Worm (Caenorhabditis elegans) whole organism, L4/young adult: ENCODE data around the gene btb-8.
"Not testable (repeated sequence)": the region's sequence is repeated elsewhere in the genome, so short reads cannot be mapped to it uniquely, and the experiment has no call there.

Experiments
- W03F9.2 ChIP-seq: fragments of 150-350 bp; optimal IDR thresholded peaks from 2 replicates; lab custom pipeline; 2014; ENCODE audit warnings: missing biosample characterization, missing genetic modification characterization
- him-1 ChIP-seq: sonication (generic microtip); optimal IDR thresholded peaks from 2 replicates; lab custom pipeline; 2016; ENCODE audit warnings: missing genotype, missing genetic modification reagents, missing genetic modification characterization, missing compliant biosample characterization

ce11 chrII:1771347-1771746, 48.8 kb downstream of the btb-8 start, which contains the start of gene math-26:
- TF ChIP-seq W03F9.2, him-1 (tag; lab: Kevin White, UChicago): not testable (repeated sequence)
